Worm (Caenorhabditis elegans) whole organism, early embryonic: Measurements from ENCODE around the gene Y32H12A.6.

ENCODE experiments used
- F13C5.2 ChIP-seq: sonication (generic microtip); optimal IDR thresholded peaks from 2 replicates; lab custom pipeline; 2017; ENCODE audit warnings: mild to moderate bottlenecking, missing genetic modification characterization, inconsistent platforms, missing compliant biosample characterization
- ama-1 ChIP-seq: fragments of 150-350 bp; optimal IDR thresholded peaks from 2 replicates; lab custom pipeline; 2014
- ceh-13 ChIP-seq: fragments of 200-800 bp; sonication (Bioruptor generic); optimal IDR thresholded peaks from 2 replicates; lab custom pipeline; 2018; ENCODE audit warnings: mild to moderate bottlenecking, missing genetic modification characterization, missing compliant biosample characterization
- flt-1 ChIP-seq: fragments of 200-800 bp; sonication (Bioruptor generic); IDR thresholded peaks from 2 replicates; pipeline ENCODE4 v1.3.6; 2022; ENCODE audit warnings: missing genetic modification characterization, missing compliant biosample characterization
- hmbx-1 ChIP-seq: sonication (generic microtip); optimal IDR thresholded peaks from 2 replicates; lab custom pipeline; 2016; ENCODE audit warnings: mild to moderate bottlenecking, missing genetic modification characterization, missing compliant biosample characterization
- hmg-4 ChIP-seq: fragments of 200-800 bp; sonication (Bioruptor generic); optimal IDR thresholded peaks from 2 replicates; lab custom pipeline; 2018; ENCODE audit warnings: mild to moderate bottlenecking, missing genetic modification characterization, missing compliant biosample characterization
- pes-1 ChIP-seq: fragments of 200-800 bp; sonication (Bioruptor generic); IDR thresholded peaks from 2 replicates; pipeline ENCODE4 v1.3.6; 2022; ENCODE audit warnings: missing genetic modification reagents, missing genetic modification characterization, missing compliant biosample characterization
- tbx-11 ChIP-seq: fragments of 200-800 bp; sonication (Bioruptor generic); IDR thresholded peaks from 2 replicates; pipeline ENCODE4 v1.3.6; 2022; ENCODE audit warnings: missing genetic modification characterization, missing compliant biosample characterization
- tbx-37 ChIP-seq: fragments of 200-800 bp; sonication (Bioruptor generic); conservative IDR thresholded peaks from 2 replicates; pipeline ENCODE4 v1.3.6; 2022; ENCODE audit warnings: missing genetic modification reagents, missing genetic modification characterization, missing compliant biosample characterization

DNA sequence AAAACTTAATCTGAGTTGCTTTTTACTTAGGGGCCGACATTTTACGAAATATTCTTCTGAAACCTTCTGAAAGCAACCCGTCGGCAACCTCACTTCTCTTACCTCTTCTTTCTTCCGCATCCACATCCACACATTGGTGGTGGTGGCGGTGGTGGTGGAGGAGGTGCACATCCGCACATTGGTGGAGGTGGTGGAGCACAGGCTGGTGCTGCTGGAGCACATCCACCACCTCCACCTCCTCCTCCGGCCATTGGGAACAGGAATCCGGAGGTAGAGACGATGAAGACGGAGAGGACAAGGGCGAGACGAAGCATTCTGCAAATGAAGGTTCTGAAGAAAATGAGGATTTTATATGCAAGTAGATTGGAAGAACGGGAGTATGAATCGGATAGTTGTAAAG, 31.7 kb upstream of the Y32H12A.6 start, which contains the start of gene grl-22:
- TF ChIP-seq ama-1 (lab: Kevin White, UChicago), result no peak
- no peak for TF ChIP-seq tbx-37
- no peak for TF ChIP-seq tbx-11 (GFP tag; lab: Robert Waterston, UW)
- TF ChIP-seq flt-1 (GFP tag; lab: Robert Waterston, UW), result no peak
- no peak for TF ChIP-seq hmg-4 (GFP tag; lab: Kevin White, UChicago)
- no peak for TF ChIP-seq ceh-13 (GFP tag; lab: Kevin White, UChicago)
- no peak for TF ChIP-seq F13C5.2
- no peak for TF ChIP-seq hmbx-1
- no peak for TF ChIP-seq pes-1 (GFP tag; lab: Robert Waterston, UW)
